Worm (Caenorhabditis elegans): ENCODE results near the gene cdk-11.2.

ce11 chrX:10428557-10428956 lies 9.0 kb upstream of the cdk-11.2 start, which contains the start of gene mig-15:
- TF ChIP-seq klf-2 (GFP tag; conservative IDR thresholded peaks at IDR 0.05) = no peak
- no peak for TF ChIP-seq cog-1 (tag; optimal IDR thresholded peaks at IDR 0.05)

Data from whole organism, midembryonic.